Fruit fly (Drosophila melanogaster) S2 (cell line): ENCODE data around the gene CG43163.

Source experiments
- CG8478 ChIP-seq: fragments of >200 bp; optimal IDR thresholded peaks from 2 replicates; lab custom pipeline; 2018
- CTCF ChIP-seq, 2 experiments: fragments of >200 bp; optimal IDR thresholded peaks; 2 replicates each; lab custom pipeline; 2018

DNA sequence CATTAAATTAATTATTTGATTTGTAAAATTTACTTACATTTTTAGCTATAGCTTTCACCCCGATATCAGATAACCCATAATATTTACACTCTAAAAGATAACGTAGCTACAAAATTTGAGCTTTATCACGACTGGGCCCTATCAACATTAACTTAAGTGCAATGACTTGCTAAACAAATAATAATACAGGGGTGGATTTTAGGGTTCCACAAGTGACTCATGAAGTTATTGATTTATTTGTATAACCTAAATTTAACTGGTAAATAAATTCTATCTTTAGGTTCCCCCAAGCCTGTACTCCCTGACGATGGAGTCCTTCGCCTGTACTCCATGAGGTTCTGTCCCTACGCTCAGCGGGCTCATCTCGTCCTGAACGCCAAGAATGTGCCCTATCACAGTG is 12.3 kb upstream of the CG43163 start:
- TF ChIP-seq CG8478 (no peak), CTCF (optimal IDR thresholded peaks at IDR 0.05; lab: Kevin White, UChicago) (no peak)
